Fruit fly (Drosophila melanogaster) whole organism, pupa: Measurements from ENCODE around the gene ca.
A peak's percentile ranks its signal among the peaks of the same experiment; 100 is the strongest.

ENCODE experiments used
- CG13204 ChIP-seq: fragments of 200-800 bp; sonication (Bioruptor generic); optimal IDR thresholded peaks from 2 replicates; lab custom pipeline; 2018; ENCODE audit warnings: missing biosample characterization, mild to moderate bottlenecking, missing genetic modification characterization, moderate library complexity
- CG14655 ChIP-seq: fragments of 200-800 bp; sonication (Bioruptor generic); optimal IDR thresholded peaks from 3 replicates; lab custom pipeline; 2017; ENCODE audit warnings: mild to moderate bottlenecking, missing biosample characterization, missing genetic modification reagents, missing genetic modification characterization
- CG15710 ChIP-seq: fragments of 200-800 bp; sonication (Bioruptor generic); optimal IDR thresholded peaks from 2 replicates; lab custom pipeline; 2018; ENCODE audit warnings: missing biosample characterization, mild to moderate bottlenecking, missing genetic modification characterization, moderate library complexity
- Snoo ChIP-seq: fragments of 200-800 bp; sonication (Bioruptor generic); optimal IDR thresholded peaks from 3 replicates; lab custom pipeline; 2017; ENCODE audit warnings: missing biosample characterization, mild to moderate bottlenecking, missing genetic modification characterization, inconsistent platforms
- fd96Ca ChIP-seq: fragments of 200-800 bp; sonication (Bioruptor generic); IDR thresholded peaks from 3 replicates; pipeline ENCODE4 v1.3.6; 2022; ENCODE audit warnings: missing biosample characterization, missing genetic modification characterization
- gl ChIP-seq: fragments of 200-800 bp; sonication (Bioruptor generic); optimal IDR thresholded peaks from 2 replicates; lab custom pipeline; 2018; ENCODE audit warnings: missing biosample characterization, mild to moderate bottlenecking, missing genetic modification characterization

- TF ChIP-seq fd96Ca (GFP tag; lab: Robert Waterston, UW), result peak; percentile 49
- no peak for TF ChIP-seq Snoo
- no peak for TF ChIP-seq CG15710 (tag; lab: Kevin White, UChicago)
- TF ChIP-seq gl (tag; lab: Kevin White, UChicago), result peak; percentile 74
- TF ChIP-seq CG13204 (GFP tag; lab: Kevin White, UChicago), result peak; percentile 83
- no peak for TF ChIP-seq CG14655 (GFP tag; lab: Kevin White, UChicago)
These were observed 49.4 kb upstream of the ca start for dm6 chr3R:29757226-29757625.
